Worm (Caenorhabditis elegans) whole organism, L1 larva: ENCODE measurements around the gene cyp-25A1.

ENCODE experiments used
- aha-1 ChIP-seq: fragments of 150-350 bp; optimal IDR thresholded peaks from 2 replicates; lab custom pipeline; 2014; ENCODE audit warnings: missing biosample characterization, missing genetic modification characterization
- ceh-82 ChIP-seq, 3 experiments: fragments of 150-350 bp in 1 of 3; sonication (generic microtip) in 2 of 3; optimal IDR thresholded peaks; 2 replicates each; lab custom pipeline; 2014 to 2017; ENCODE audit warnings: missing biosample characterization in 3 of 3, missing genetic modification characterization in 3 of 3
- efl-3 ChIP-seq: fragments of 200-800 bp; sonication (Bioruptor generic); optimal IDR thresholded peaks from 2 replicates; lab custom pipeline; 2018; ENCODE audit warnings: mild to moderate bottlenecking, missing genetic modification characterization, missing compliant biosample characterization
- elt-3 ChIP-seq, 6 experiments: fragments of 150-350 bp in 1 of 6; sonication (generic microtip); optimal IDR thresholded peaks; 2 replicates each; lab custom pipeline; 2017 to 2018; ENCODE audit warnings: missing biosample characterization in 6 of 6, missing genetic modification characterization in 6 of 6, inconsistent platforms in 1 of 6
- fos-1 ChIP-seq: fragments of 150-350 bp; optimal IDR thresholded peaks from 2 replicates; lab custom pipeline; 2014; ENCODE audit warnings: missing biosample characterization, missing genetic modification characterization
- nhr-12 ChIP-seq: sonication (generic microtip); optimal IDR thresholded peaks from 2 replicates; lab custom pipeline; 2017; ENCODE audit warnings: missing biosample characterization, missing genetic modification characterization
- nhr-28 ChIP-seq: fragments of 150-350 bp; optimal IDR thresholded peaks from 2 replicates; lab custom pipeline; 2014; ENCODE audit warnings: missing biosample characterization, missing genetic modification characterization
- nhr-76 ChIP-seq: sonication (generic microtip); optimal IDR thresholded peaks from 2 replicates; lab custom pipeline; 2017; ENCODE audit warnings: missing biosample characterization, missing genetic modification characterization
- nhr-77 ChIP-seq: fragments of 150-350 bp; optimal IDR thresholded peaks from 2 replicates; lab custom pipeline; 2014; ENCODE audit warnings: missing biosample characterization, missing genetic modification characterization
- nhr-85 ChIP-seq: sonication (generic microtip); peaks from one replicate; lab custom pipeline; 2016; ENCODE audit warnings: missing genetic modification characterization, inconsistent platforms, missing compliant biosample characterization
- nhr-90 ChIP-seq: sonication (generic microtip); optimal IDR thresholded peaks from 2 replicates; lab custom pipeline; 2016; ENCODE audit warnings: mild to moderate bottlenecking, missing genetic modification characterization, missing compliant biosample characterization; ENCODE audit not compliant: poor library complexity
- rnt-1 ChIP-seq: sonication (generic microtip); optimal IDR thresholded peaks from 2 replicates; lab custom pipeline; 2016; ENCODE audit warnings: mild to moderate bottlenecking, missing genetic modification characterization, moderate library complexity, missing compliant biosample characterization
- skn-1 ChIP-seq: fragments of 150-350 bp; optimal IDR thresholded peaks from 2 replicates; lab custom pipeline; 2014; ENCODE audit warnings: missing biosample characterization, missing genetic modification characterization
- ztf-11 ChIP-seq, 2 experiments: sonication (generic microtip); optimal IDR thresholded peaks; 2 replicates each; lab custom pipeline; 2016 to 2017; ENCODE audit warnings: missing genetic modification characterization in 2 of 2, missing biosample characterization in 1 of 2, missing compliant biosample characterization in 1 of 2

- TF ChIP-seq nhr-12 (no peak), skn-1 (no peak), rnt-1 (tag; lab: Kevin White, UChicago) (no peak), nhr-28 (no peak), fos-1 (no peak), aha-1 (no peak), elt-3 (tag; optimal IDR thresholded peaks at IDR 0.05; lab: Kevin White, UChicago) (no peak), ztf-11 (tag; optimal IDR thresholded peaks at IDR 0.05; lab: Kevin White, UChicago) (no peak), efl-3 (GFP tag; lab: Kevin White, UChicago) (no peak), nhr-77 (tag; lab: Kevin White, UChicago) (no peak), nhr-90 (tag; lab: Kevin White, UChicago) (no peak), nhr-76 (tag; lab: Kevin White, UChicago) (no peak), ceh-82 (tag; optimal IDR thresholded peaks at IDR 0.05; lab: Kevin White, UChicago) (no peak), nhr-85 (tag; lab: Kevin White, UChicago) (no peak)
These were observed 47.3 kb upstream of the cyp-25A1 start for ce11 chrIII:3785094-3785493.
